Worm (Caenorhabditis elegans): Measurements from ENCODE around the gene C49A9.4.

C49A9.4 gene

DNA sequence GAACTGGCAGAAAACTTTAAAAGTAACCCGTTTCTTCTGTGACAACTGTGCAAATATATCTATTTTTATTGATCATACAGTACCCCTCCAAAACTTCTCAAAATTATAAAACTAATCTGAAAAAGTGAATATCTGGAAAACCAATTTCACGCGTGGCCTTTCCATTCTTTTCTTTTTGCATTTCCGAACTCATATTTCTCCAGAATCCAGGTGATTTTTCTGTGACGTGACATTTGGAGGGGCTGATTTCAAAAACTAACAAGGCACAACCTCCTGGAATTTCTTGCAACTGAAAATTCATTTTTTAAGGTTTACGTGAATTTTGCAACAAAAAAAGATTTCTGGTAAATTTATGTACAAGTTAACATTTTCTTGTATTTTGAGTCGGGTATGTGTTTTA, 19.2 kb upstream of the C49A9.4 start:
- TF ChIP-seq sup-37 (GFP tag; optimal IDR thresholded peaks at IDR 0.05) (no peak), nhr-71 (tag; optimal IDR thresholded peaks at IDR 0.05) (peak; percentile 28), hlh-4 (tag; optimal IDR thresholded peaks at IDR 0.05) (peak; percentile 96), lin-35 (GFP tag; optimal IDR thresholded peaks at IDR 0.05) (no peak), ama-1 (optimal IDR thresholded peaks at IDR 0.05) (no peak), ceh-88 (GFP tag; IDR thresholded peaks at IDR 0.05) (no peak), unc-62 (GFP tag; optimal IDR thresholded peaks at IDR 0.05) (no peak), fkh-8 (tag; optimal IDR thresholded peaks at IDR 0.05) (peak; percentile 23)

DNA sequence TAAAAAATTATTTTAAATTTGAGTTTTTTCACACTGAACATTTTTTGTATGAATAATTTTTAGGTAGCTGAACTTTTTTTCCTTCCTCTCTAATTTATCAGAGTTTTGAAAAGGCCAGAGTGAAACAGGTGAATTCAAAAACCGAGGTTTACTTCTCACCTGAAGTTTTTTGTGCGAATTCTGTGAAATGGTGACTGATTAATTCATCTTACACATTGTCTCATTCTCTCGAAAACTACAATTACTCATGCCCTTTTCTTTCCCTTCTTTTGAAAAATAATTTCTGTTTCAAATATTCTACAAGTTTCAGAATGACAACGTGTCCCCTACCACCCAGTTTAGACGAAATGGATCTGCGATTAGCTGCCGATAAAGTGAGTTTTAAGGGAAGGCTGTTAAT, 17.7 kb upstream of the C49A9.4 start, which contains the start of gene tkr-2:
TSS of gene tkr-2 (plus strand) at position 301 of the 400 bp plus-strand sequence.
- peak; percentile 11 for TF ChIP-seq hlh-4 (tag; optimal IDR thresholded peaks at IDR 0.05)
- TF ChIP-seq mep-1 (tag; optimal IDR thresholded peaks at IDR 0.05), result no peak

DNA sequence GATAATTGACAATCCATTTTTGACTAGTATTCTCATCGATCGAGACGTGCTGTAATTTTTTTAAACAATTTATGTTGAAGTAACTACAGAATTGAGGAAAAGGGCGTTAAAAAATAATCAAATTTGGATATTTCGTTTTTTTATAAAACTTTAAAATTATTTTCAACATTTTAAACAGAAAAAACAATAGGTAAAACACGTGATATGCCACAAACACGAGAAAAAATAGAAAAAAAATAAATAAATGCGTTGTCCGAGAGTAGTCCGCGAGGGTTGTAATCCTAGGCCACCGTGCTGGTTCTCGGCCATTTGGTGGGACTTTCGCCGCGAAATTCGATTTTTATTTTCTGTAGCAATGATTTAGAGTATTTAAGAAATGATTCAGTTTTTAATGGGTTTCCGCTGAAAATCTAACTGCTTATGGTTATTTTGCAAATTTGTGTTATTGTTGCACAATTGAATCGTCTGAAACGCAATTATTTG, 13.2 kb upstream of the C49A9.4 start, which contains the start of gene C49A9.10:
TSS of gene C49A9.10 (minus strand) at position 51 of the 483 bp plus-strand sequence.
- TF ChIP-seq lin-15B (tag; optimal IDR thresholded peaks at IDR 0.05) (peak; percentile 65), ceh-90 (tag; optimal IDR thresholded peaks at IDR 0.05) (peak; percentile 98), C16A3.4 (tag; optimal IDR thresholded peaks at IDR 0.05) (peak; percentile 63), ama-1 (optimal IDR thresholded peaks at IDR 0.05) (no peak), lin-13 (GFP tag; optimal IDR thresholded peaks at IDR 0.05) (peak; percentile 63), C04F5.9 (tag; optimal IDR thresholded peaks at IDR 0.05) (peak; percentile 93), snpc-4 (tag; optimal IDR thresholded peaks at IDR 0.05) (peak; percentile 70), C34B4.2 (tag; optimal IDR thresholded peaks at IDR 0.05) (peak; percentile 61), nhr-237 (tag; optimal IDR thresholded peaks at IDR 0.05) (no peak), zag-1 (tag; optimal IDR thresholded peaks at IDR 0.05) (no peak), blmp-1 (tag; optimal IDR thresholded peaks at IDR 0.05) (peak; percentile 27), ets-5 (GFP tag; IDR thresholded peaks at IDR 0.05) (no peak), snu-23 (GFP tag; optimal IDR thresholded peaks at IDR 0.05) (peak; percentile 91), efl-1 (optimal IDR thresholded peaks at IDR 0.05) (peak; percentile 98 to 99), efl-1 (GFP tag; optimal IDR thresholded peaks at IDR 0.05 in 1 of 2) (peak; percentile 98 to 100), fos-1 (tag; optimal IDR thresholded peaks at IDR 0.05) (peak; percentile 58), rnt-1 (tag; optimal IDR thresholded peaks at IDR 0.05) (peak; percentile 100), ceh-63 (GFP tag; optimal IDR thresholded peaks at IDR 0.05) (no peak), hlh-17 (GFP tag; optimal IDR thresholded peaks at IDR 0.05; ENCODE audit: borderline replicate concordance) (peak; percentile 74), sox-4 (tag; optimal IDR thresholded peaks at IDR 0.05) (peak; percentile 97), nhr-77 (tag; optimal IDR thresholded peaks at IDR 0.05) (peak; percentile 2), ztf-4 (tag; optimal IDR thresholded peaks at IDR 0.05) (peak; percentile 42), dsc-1 (tag; optimal IDR thresholded peaks at IDR 0.05) (peak; percentile 97), nhr-76 (tag; optimal IDR thresholded peaks at IDR 0.05) (no peak), tlp-1 (tag; optimal IDR thresholded peaks at IDR 0.05) (no peak), jun-1 (tag; optimal IDR thresholded peaks at IDR 0.05) (peak; percentile 53), elt-2 (tag; optimal IDR thresholded peaks at IDR 0.05) (peak; percentile 88), unc-86 (tag; optimal IDR thresholded peaks at IDR 0.05) (peak; percentile 88), nhr-20 (tag; optimal IDR thresholded peaks at IDR 0.05) (peak; percentile 94), aly-2 (tag; optimal IDR thresholded peaks at IDR 0.05) (peak; percentile 9), mab-9 (GFP tag; IDR thresholded peaks at IDR 0.05) (peak; percentile 89), ceh-88 (GFP tag; IDR thresholded peaks at IDR 0.05) (peak; percentile 80), pqm-1 (tag; optimal IDR thresholded peaks at IDR 0.05) (no peak), Y116A8C.19 (tag; optimal IDR thresholded peaks at IDR 0.05; ENCODE audit: borderline replicate concordance) (peak; percentile 88), hpl-2 (GFP tag; optimal IDR thresholded peaks at IDR 0.05) (peak; percentile 47), hlh-4 (tag; optimal IDR thresholded peaks at IDR 0.05) (peak; percentile 88), ces-1 (GFP tag; optimal IDR thresholded peaks at IDR 0.05) (no peak), sup-37 (GFP tag; optimal IDR thresholded peaks at IDR 0.05) (peak; percentile 86), unc-130 (tag; optimal IDR thresholded peaks at IDR 0.05) (peak; percentile 88), egl-13 (tag; optimal IDR thresholded peaks at IDR 0.05) (peak; percentile 95), nhr-19 (GFP tag; conservative IDR thresholded peaks at IDR 0.05) (peak; percentile 89), dpl-1 (GFP tag; optimal IDR thresholded peaks at IDR 0.05) (peak; percentile 95 to 97 (median 97)), fkh-4 (tag; optimal IDR thresholded peaks at IDR 0.05; ENCODE audit: borderline replicate concordance) (peak; percentile 98), lin-35 (GFP tag; optimal IDR thresholded peaks at IDR 0.05) (peak; percentile 98), nhr-11 (tag; optimal IDR thresholded peaks at IDR 0.05) (peak; percentile 28)

Data from whole organism, L1 larva.